Worm (Caenorhabditis elegans): ENCODE data around the gene rgs-5.
A peak's percentile ranks its signal among the peaks of the same experiment; 100 is the strongest.

rgs-5 gene

DNA sequence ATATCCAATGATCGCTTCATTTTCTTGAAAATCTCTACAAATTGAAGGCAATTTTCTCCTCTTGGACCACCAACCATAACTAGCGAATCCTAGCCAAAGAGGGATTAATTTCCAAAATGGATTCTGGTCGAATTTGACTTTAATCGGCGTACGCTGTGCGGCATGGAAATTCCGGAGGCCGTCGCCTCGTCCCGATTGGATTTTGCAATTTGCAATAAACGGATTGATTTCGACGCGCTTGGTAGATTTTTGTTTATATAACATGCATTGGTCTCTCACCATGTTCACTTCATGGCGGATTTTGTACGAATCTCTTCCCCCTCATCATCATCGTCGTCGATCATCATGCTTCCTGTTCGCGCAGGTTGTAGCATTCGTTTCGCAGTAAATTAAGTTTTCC, 32.6 kb upstream of the rgs-5 start:
- no peak for TF ChIP-seq ekl-4 (GFP tag; IDR thresholded peaks at IDR 0.05)
- no peak for TF ChIP-seq F39B2.1 (GFP tag; IDR thresholded peaks at IDR 0.05)
- TF ChIP-seq rec-8 (tag; optimal IDR thresholded peaks at IDR 0.05) = no peak
- no peak for TF ChIP-seq Y53F4B.3 (GFP tag; IDR thresholded peaks at IDR 0.05)
- no peak for TF ChIP-seq aptf-3 (GFP tag; IDR thresholded peaks at IDR 0.05)
- TF ChIP-seq nhr-80 (tag; optimal IDR thresholded peaks at IDR 0.05) = no peak
- TF ChIP-seq ztf-28 (GFP tag; IDR thresholded peaks at IDR 0.05) = no peak
- TF ChIP-seq sptf-2 (GFP tag; optimal IDR thresholded peaks at IDR 0.05) = no peak
- no peak for TF ChIP-seq ceh-58 (GFP tag; IDR thresholded peaks at IDR 0.05)
- no peak for TF ChIP-seq ceh-100 (GFP tag; IDR thresholded peaks at IDR 0.05)
- TF ChIP-seq efl-1 (GFP tag; optimal IDR thresholded peaks at IDR 0.05) = no peak
- TF ChIP-seq egrh-3 (GFP tag; IDR thresholded peaks at IDR 0.05) = no peak
- no peak for TF ChIP-seq tbx-9 (tag; optimal IDR thresholded peaks at IDR 0.05; ENCODE audit: borderline replicate concordance)
- no peak for TF ChIP-seq madf-3 (GFP tag; IDR thresholded peaks at IDR 0.05)
- TF ChIP-seq lsl-1 (GFP tag; optimal IDR thresholded peaks at IDR 0.05) = no peak
- TF ChIP-seq F10E7.11 (tag; optimal IDR thresholded peaks at IDR 0.05) = no peak
- TF ChIP-seq lag-1 (GFP tag; IDR thresholded peaks at IDR 0.05) = no peak
- no peak for TF ChIP-seq lin-54 (GFP tag; optimal IDR thresholded peaks at IDR 0.05)
- TF ChIP-seq snpc-1.1 (tag; optimal IDR thresholded peaks at IDR 0.05; ENCODE audit: insufficient read depth) = no peak

DNA sequence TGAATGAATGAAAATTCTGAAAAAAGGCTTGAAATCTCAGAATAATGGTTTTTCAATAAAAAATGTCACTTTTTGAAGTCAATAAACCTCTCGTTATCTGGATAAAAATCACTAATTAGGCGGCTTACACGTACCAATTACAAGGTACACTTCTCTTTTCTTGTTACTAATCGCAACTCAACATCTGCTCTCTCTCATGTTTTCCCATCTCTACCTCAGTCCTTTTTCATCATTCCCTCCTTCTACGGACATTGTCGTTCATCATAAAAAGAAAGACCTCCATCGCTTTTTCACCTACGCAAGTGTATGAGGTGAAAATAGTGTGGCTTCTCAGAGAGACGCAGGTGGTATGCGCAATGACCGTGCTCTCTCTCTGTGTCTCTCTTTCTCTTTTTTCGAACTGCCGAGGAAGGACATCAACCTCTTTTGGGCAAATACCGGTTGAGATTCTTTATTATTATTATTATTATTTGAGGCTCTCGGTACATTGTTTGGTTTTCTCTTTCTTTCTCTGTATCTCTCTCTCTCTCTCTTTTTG, 30.3 kb upstream of the rgs-5 start:
- TF ChIP-seq C06A6.2 (GFP tag; conservative IDR thresholded peaks at IDR 0.05) (no peak), gei-17 (GFP tag; optimal IDR thresholded peaks at IDR 0.05) (no peak), cebp-1 (GFP tag; IDR thresholded peaks at IDR 0.05) (no peak), cebp-1 (tag; optimal IDR thresholded peaks at IDR 0.05) (peak; percentile 11), hmg-1.2 (GFP tag; IDR thresholded peaks at IDR 0.05) (peak; percentile 70; the same call in 1 of the 2 replicates)

DNA sequence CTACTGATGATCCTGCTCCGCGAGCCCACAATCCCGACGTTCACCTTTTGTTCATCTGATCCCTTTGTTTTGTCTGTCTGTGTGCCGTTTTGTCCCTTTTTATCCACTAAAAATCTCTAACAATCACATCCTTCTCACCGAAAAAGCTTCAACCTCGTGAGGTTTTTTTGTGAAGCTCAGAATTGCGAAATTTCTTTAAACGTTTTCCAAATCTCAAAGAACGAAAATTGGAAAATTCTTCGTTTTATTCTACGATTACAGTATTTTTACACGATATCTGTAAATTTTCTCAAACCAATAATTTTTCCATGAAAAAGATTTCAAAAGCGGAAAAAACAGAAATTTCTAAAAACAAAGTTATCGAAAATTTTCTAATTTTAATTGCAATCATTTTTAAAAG, 24.2 kb upstream of the rgs-5 start:
- TF ChIP-seq F10E7.11 (tag; optimal IDR thresholded peaks at IDR 0.05) (no peak), sdz-38 (tag; optimal IDR thresholded peaks at IDR 0.05) (no peak), cebp-1 (GFP tag; IDR thresholded peaks at IDR 0.05) (no peak), cebp-1 (tag; optimal IDR thresholded peaks at IDR 0.05) (peak; percentile 50), lsl-1 (GFP tag; optimal IDR thresholded peaks at IDR 0.05) (no peak), ztf-3 (GFP tag; optimal IDR thresholded peaks at IDR 0.05) (no peak)

DNA sequence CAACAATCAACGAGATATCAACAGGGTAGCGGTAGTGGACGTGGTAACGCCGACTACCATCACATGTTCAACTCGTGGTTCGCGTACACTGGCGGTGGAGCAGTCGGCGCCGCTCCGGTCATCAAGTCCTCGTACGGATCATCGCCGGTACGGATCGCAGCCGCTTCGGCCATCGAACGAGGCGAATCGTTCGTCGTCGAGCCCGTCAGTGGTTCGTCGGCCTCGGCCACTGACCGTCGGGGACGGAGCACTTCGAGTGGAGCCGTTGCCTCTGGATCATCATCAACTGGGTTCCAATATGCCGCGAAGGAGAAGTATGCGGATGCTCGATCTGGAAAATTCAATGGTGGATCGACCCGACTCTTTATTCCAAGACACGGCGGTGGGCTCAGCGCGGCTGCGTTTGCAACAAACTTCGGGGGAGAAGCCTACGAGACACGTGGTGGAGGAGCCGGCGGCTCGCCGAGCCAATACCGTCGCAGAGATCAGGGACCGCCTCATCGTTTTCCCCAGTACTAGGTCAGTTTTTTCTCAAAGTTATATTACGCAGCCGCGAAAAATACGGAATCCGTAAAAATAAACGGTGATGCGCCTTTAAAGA, 22.9 kb upstream of the rgs-5 start:
- TF ChIP-seq F23B12.7 (tag; optimal IDR thresholded peaks at IDR 0.05; ENCODE audit: insufficient read depth) (no peak), egrh-3 (GFP tag; IDR thresholded peaks at IDR 0.05) (peak; percentile 80; the same call in 1 of the 2 replicates), hlh-26 (GFP tag; conservative IDR thresholded peaks at IDR 0.05) (no peak), pha-4 (tag; optimal IDR thresholded peaks at IDR 0.05) (no peak), akir-1 (GFP tag; optimal IDR thresholded peaks at IDR 0.05) (no peak), snpc-4 (GFP tag; optimal IDR thresholded peaks at IDR 0.05) (no peak), snpc-4 (tag; optimal IDR thresholded peaks at IDR 0.05) (no peak), dox-1 (GFP tag; IDR thresholded peaks at IDR 0.05) (no peak), zfh-2 (GFP tag; conservative IDR thresholded peaks at IDR 0.05) (peak; percentile 91), snpc-3.4 (tag; optimal IDR thresholded peaks at IDR 0.05) (no peak), madf-6 (GFP tag; IDR thresholded peaks at IDR 0.05) (no peak), bed-1 (GFP tag; IDR thresholded peaks at IDR 0.05) (no peak), unc-130 (GFP tag; optimal IDR thresholded peaks at IDR 0.05) (no peak), repo-1 (tag; optimal IDR thresholded peaks at IDR 0.05) (peak; percentile 15)
